Worm (Caenorhabditis elegans) whole organism, early embryonic: ENCODE results near the gene lgc-39.

ENCODE experiments used
- ama-1 ChIP-seq: fragments of 150-350 bp; optimal IDR thresholded peaks from 2 replicates; lab custom pipeline; 2014
- tbx-11 ChIP-seq: fragments of 200-800 bp; sonication (Bioruptor generic); IDR thresholded peaks from 2 replicates; pipeline ENCODE4 v1.3.6; 2022; ENCODE audit warnings: missing genetic modification characterization, missing compliant biosample characterization

- TF ChIP-seq ama-1 (lab: Kevin White, UChicago) (no peak), tbx-11 (GFP tag; lab: Robert Waterston, UW) (no peak)
Observed at ce11 chrV:7224947-7225346, 49.6 kb downstream of the lgc-39 start, which contains the start of gene fkb-3.
